Worm (Caenorhabditis elegans) whole organism, young adult: Measurements from ENCODE around the gene rgs-7.

ENCODE experiments used
- C06A6.2 ChIP-seq: fragments of 200-800 bp; sonication (Bioruptor generic); conservative IDR thresholded peaks from 2 replicates; pipeline ENCODE4 v1.3.6; 2022; ENCODE audit warnings: missing genetic modification characterization, missing compliant biosample characterization
- F33H1.4 ChIP-seq: fragments of 200-800 bp; sonication (Bioruptor generic); IDR thresholded peaks from 2 replicates; pipeline ENCODE4 v1.3.6; 2022; ENCODE audit warnings: missing genetic modification reagents, missing genetic modification characterization, missing compliant biosample characterization
- F39B2.1 ChIP-seq: fragments of 200-800 bp; sonication (Bioruptor generic); IDR thresholded peaks from 2 replicates; pipeline ENCODE4 v1.3.6; 2022; ENCODE audit warnings: missing genetic modification reagents, missing genetic modification characterization, missing compliant biosample characterization
- Y56A3A.18 ChIP-seq: fragments of 200-800 bp; sonication (Bioruptor generic); IDR thresholded peaks from 2 replicates; pipeline ENCODE4 v1.3.6; 2022; ENCODE audit warnings: missing genetic modification reagents, missing genetic modification characterization, missing compliant biosample characterization
- Y95B8A.8 ChIP-seq: fragments of 200-800 bp; sonication (Bioruptor generic); IDR thresholded peaks from 2 replicates; pipeline ENCODE4 v1.3.6; 2022; ENCODE audit warnings: missing genetic modification reagents, missing genetic modification characterization, missing compliant biosample characterization
- ama-1 ChIP-seq, 3 experiments: fragments of 150-350 bp in 1 of 3; sonication (generic microtip) in 2 of 3; optimal IDR thresholded peaks; 2 replicates each; lab custom pipeline; 2014 to 2018; ENCODE audit warnings: missing biosample characterization in 2 of 3, missing genetic modification characterization in 2 of 3, missing genetic modification reagents in 2 of 3
- let-526 ChIP-seq: fragments of 200-800 bp; sonication (Bioruptor generic); IDR thresholded peaks from 2 replicates; pipeline ENCODE4 v1.3.6; 2022; ENCODE audit warnings: missing genetic modification reagents, missing genetic modification characterization, missing compliant biosample characterization
- madf-3 ChIP-seq: fragments of 200-800 bp; sonication (Bioruptor generic); IDR thresholded peaks from 2 replicates; pipeline ENCODE4 v1.3.6; 2022; ENCODE audit warnings: missing genetic modification reagents, missing genetic modification characterization, missing compliant biosample characterization
- nhr-90 ChIP-seq: sonication (generic microtip); optimal IDR thresholded peaks from 2 replicates; lab custom pipeline; 2016; ENCODE audit warnings: missing genotype, mild to moderate bottlenecking, missing genetic modification characterization, missing compliant biosample characterization

ce11 chrX:3605727-3606126, 63.4 kb downstream of the rgs-7 start, which contains the start of gene C18B2.4:
- TF ChIP-seq Y95B8A.8 (GFP tag; lab: Robert Waterston, UW) (no peak), nhr-90 (tag; lab: Kevin White, UChicago) (no peak), Y56A3A.18 (no peak), madf-3 (GFP tag; lab: Robert Waterston, UW) (no peak), F33H1.4 (GFP tag; lab: Robert Waterston, UW) (no peak), ama-1 (optimal IDR thresholded peaks at IDR 0.05; lab: Kevin White, UChicago) (no peak), ama-1 (GFP tag; optimal IDR thresholded peaks at IDR 0.05; lab: Kevin White, UChicago) (no peak), C06A6.2 (no peak), let-526 (GFP tag; lab: Robert Waterston, UW) (no peak), F39B2.1 (no peak)
